Fruit fly (Drosophila melanogaster) whole organism, embryonic: ENCODE measurements around the gene CG13965.

Experiments
- Abd-B ChIP-seq: fragments of 200-800 bp; sonication (Bioruptor generic); optimal IDR thresholded peaks from 2 replicates; lab custom pipeline; 2018; ENCODE audit warnings: missing biosample characterization, mild to moderate bottlenecking, missing genetic modification characterization, moderate library complexity
- Asciz ChIP-seq: fragments of 200-800 bp; sonication (Bioruptor generic); optimal IDR thresholded peaks from 2 replicates; lab custom pipeline; 2017; ENCODE audit warnings: missing biosample characterization, mild to moderate bottlenecking, missing genetic modification characterization, missing genetic modification reagents
- Bteb2 ChIP-seq: fragments of 200-800 bp; sonication (Bioruptor generic); optimal IDR thresholded peaks from 2 replicates; lab custom pipeline; 2016; ENCODE audit warnings: missing biosample characterization, missing genetic modification characterization
- CG10274 ChIP-seq: fragments of 200-800 bp; sonication (Bioruptor generic); optimal IDR thresholded peaks from 3 replicates; lab custom pipeline; 2017; ENCODE audit warnings: missing biosample characterization, mild to moderate bottlenecking, missing genetic modification characterization
- CG10979 ChIP-seq: fragments of 200-800 bp; sonication (Bioruptor generic); optimal IDR thresholded peaks from 2 replicates; lab custom pipeline; 2018; ENCODE audit warnings: missing biosample characterization, mild to moderate bottlenecking, missing genetic modification characterization, moderate library complexity
- CG12299 ChIP-seq: fragments of 200-800 bp; sonication (Bioruptor generic); optimal IDR thresholded peaks from 2 replicates; lab custom pipeline; 2018; ENCODE audit warnings: missing biosample characterization, mild to moderate bottlenecking, missing genetic modification characterization
- CG12769 ChIP-seq: fragments of 200-800 bp; sonication (Bioruptor generic); optimal IDR thresholded peaks from 2 replicates; lab custom pipeline; 2019; ENCODE audit warnings: missing biosample characterization, mild to moderate bottlenecking, missing genetic modification characterization, moderate library complexity
- CG13287 ChIP-seq: fragments of 200-800 bp; sonication (Bioruptor generic); IDR thresholded peaks from 2 replicates; pipeline ENCODE4 v1.3.6; 2022; ENCODE audit warnings: missing biosample characterization, missing genetic modification characterization; ENCODE audit not compliant: partially characterized antibody
- CG13624 ChIP-seq: fragments of 200-800 bp; sonication (Bioruptor generic); optimal IDR thresholded peaks from 2 replicates; lab custom pipeline; 2016; ENCODE audit warnings: missing biosample characterization, missing genetic modification characterization
- CG15073 ChIP-seq: fragments of 200-800 bp; sonication (Bioruptor generic); optimal IDR thresholded peaks from 2 replicates; lab custom pipeline; 2016; ENCODE audit warnings: missing biosample characterization, missing genetic modification characterization
- CG1529 ChIP-seq: fragments of 200-800 bp; sonication (Bioruptor generic); optimal IDR thresholded peaks from 3 replicates; lab custom pipeline; 2018; ENCODE audit warnings: missing biosample characterization, missing genetic modification characterization
- CG15601 ChIP-seq: fragments of 200-800 bp; sonication (Bioruptor generic); optimal IDR thresholded peaks from 3 replicates; lab custom pipeline; 2019; ENCODE audit warnings: missing biosample characterization, mild to moderate bottlenecking, missing genetic modification characterization, moderate library complexity
- CG1603 ChIP-seq: fragments of 200-800 bp; sonication (Bioruptor generic); optimal IDR thresholded peaks from 2 replicates; lab custom pipeline; 2019; ENCODE audit warnings: missing biosample characterization, mild to moderate bottlenecking, missing genetic modification characterization, moderate library complexity
- CG16863 ChIP-seq: fragments of 200-800 bp; sonication (Bioruptor generic); optimal IDR thresholded peaks from 3 replicates; lab custom pipeline; 2016; ENCODE audit warnings: missing biosample characterization, missing genetic modification characterization
- CG17328 ChIP-seq: fragments of 200-800 bp; sonication (Bioruptor generic); IDR thresholded peaks from 2 replicates; pipeline ENCODE4 v1.3.6; 2022; ENCODE audit warnings: missing biosample characterization, missing genetic modification characterization
- CG18599 ChIP-seq: fragments of 200-800 bp; sonication (Bioruptor generic); optimal IDR thresholded peaks from 3 replicates; lab custom pipeline; 2017; ENCODE audit warnings: missing biosample characterization, missing genetic modification characterization, mild to moderate bottlenecking, moderate library complexity, missing genetic modification reagents
- CG2678 ChIP-seq: fragments of 200-800 bp; sonication (Bioruptor generic); optimal IDR thresholded peaks from 3 replicates; lab custom pipeline; 2019; ENCODE audit warnings: missing biosample characterization, mild to moderate bottlenecking, missing genetic modification characterization, moderate library complexity
- CG31224 ChIP-seq: fragments of 200-800 bp; sonication (Bioruptor generic); IDR thresholded peaks from 2 replicates; pipeline ENCODE4 v1.3.6; 2022; ENCODE audit warnings: missing biosample characterization, missing genetic modification characterization
- CG5180 ChIP-seq: fragments of 200-800 bp; sonication (Bioruptor generic); optimal IDR thresholded peaks from 3 replicates; lab custom pipeline; 2017; ENCODE audit warnings: missing biosample characterization, missing genetic modification characterization, mild to moderate bottlenecking, moderate library complexity, missing genetic modification reagents
- CG8359 ChIP-seq: fragments of 200-800 bp; sonication (Bioruptor generic); optimal IDR thresholded peaks from 2 replicates; lab custom pipeline; 2017; ENCODE audit warnings: missing biosample characterization, mild to moderate bottlenecking, missing genetic modification characterization, borderline replicate concordance
- CG9932 ChIP-seq: fragments of 200-800 bp; sonication (Bioruptor generic); IDR thresholded peaks from 2 replicates; pipeline ENCODE4 v1.3.6; 2022; ENCODE audit warnings: missing biosample characterization, missing genetic modification characterization
- HLH4C ChIP-seq: fragments of 200-800 bp; sonication (Bioruptor generic); IDR thresholded peaks from 3 replicates; pipeline ENCODE4 v1.3.6; 2022; ENCODE audit warnings: missing biosample characterization, missing genetic modification characterization; ENCODE audit not compliant: partially characterized antibody
- Max ChIP-seq: fragments of 200-800 bp; sonication (Bioruptor generic); optimal IDR thresholded peaks from 2 replicates; lab custom pipeline; 2016; ENCODE audit warnings: missing biosample characterization, mild to moderate bottlenecking, missing genetic modification characterization
- Mrtf ChIP-seq: fragments of 200-800 bp; sonication (Bioruptor generic); IDR thresholded peaks from 3 replicates; pipeline ENCODE4 v1.3.6; 2022; ENCODE audit warnings: missing biosample characterization, missing genetic modification characterization
- PHDP ChIP-seq: fragments of 200-800 bp; sonication (Bioruptor generic); optimal IDR thresholded peaks from 3 replicates; lab custom pipeline; 2018; ENCODE audit warnings: missing biosample characterization, mild to moderate bottlenecking, missing genetic modification characterization, moderate library complexity
- Ptx1 ChIP-seq: fragments of 200-800 bp; sonication (Bioruptor generic); IDR thresholded peaks from 2 replicates; pipeline ENCODE4 v1.3.6; 2022; ENCODE audit warnings: missing biosample characterization, missing genetic modification characterization
- Sox102F ChIP-seq: fragments of 200-800 bp; sonication (Bioruptor generic); optimal IDR thresholded peaks from 2 replicates; lab custom pipeline; 2018; ENCODE audit warnings: missing biosample characterization, mild to moderate bottlenecking, missing genetic modification characterization, moderate library complexity
- Spps ChIP-seq: fragments of 200-800 bp; sonication (Bioruptor generic); optimal IDR thresholded peaks from 2 replicates; lab custom pipeline; 2018; ENCODE audit warnings: missing biosample characterization, mild to moderate bottlenecking, missing genetic modification characterization
- ase ChIP-seq: fragments of 200-800 bp; sonication (Bioruptor generic); IDR thresholded peaks from 3 replicates; pipeline ENCODE4 v1.3.6; 2022; ENCODE audit warnings: missing biosample characterization, missing genetic modification characterization
- ash1 ChIP-seq: fragments of 200-800 bp; sonication (Bioruptor generic); optimal IDR thresholded peaks from 2 replicates; lab custom pipeline; 2018; ENCODE audit warnings: missing biosample characterization, mild to moderate bottlenecking, missing genetic modification characterization
- bowl ChIP-seq: fragments of 200-800 bp; sonication (Bioruptor generic); IDR thresholded peaks from 2 replicates; pipeline ENCODE4 v1.3.6; 2022; ENCODE audit warnings: missing biosample characterization, missing genetic modification characterization
- chn ChIP-seq: fragments of 200-800 bp; sonication (Bioruptor generic); optimal IDR thresholded peaks from 2 replicates; lab custom pipeline; 2016; ENCODE audit warnings: missing biosample characterization, missing genetic modification characterization
- crol ChIP-seq: fragments of 200-800 bp; sonication (Bioruptor generic); IDR thresholded peaks from 2 replicates; pipeline ENCODE4 v1.3.6; 2022; ENCODE audit warnings: missing biosample characterization, missing genetic modification characterization
- dmrt11E ChIP-seq: fragments of 200-800 bp; sonication (Bioruptor generic); optimal IDR thresholded peaks from 3 replicates; lab custom pipeline; 2018; ENCODE audit warnings: missing biosample characterization, mild to moderate bottlenecking, missing genetic modification characterization, moderate library complexity
- dmrt99B ChIP-seq: fragments of 200-800 bp; sonication (Bioruptor generic); optimal IDR thresholded peaks from 2 replicates; lab custom pipeline; 2018; ENCODE audit warnings: missing biosample characterization, mild to moderate bottlenecking, missing genetic modification characterization, moderate library complexity
- dysf ChIP-seq: fragments of 200-800 bp; sonication (Bioruptor generic); IDR thresholded peaks from 3 replicates; pipeline ENCODE4 v1.3.6; 2022; ENCODE audit warnings: missing biosample characterization, missing genetic modification characterization
- lab ChIP-seq: fragments of 200-800 bp; sonication (Bioruptor generic); optimal IDR thresholded peaks from 3 replicates; lab custom pipeline; 2017; ENCODE audit warnings: missing biosample characterization, missing genetic modification characterization, mild to moderate bottlenecking, moderate library complexity, missing genetic modification reagents
- oc ChIP-seq: fragments of 200-800 bp; sonication (Bioruptor generic); optimal IDR thresholded peaks from 2 replicates; lab custom pipeline; 2018; ENCODE audit warnings: missing biosample characterization, mild to moderate bottlenecking, missing genetic modification characterization, moderate library complexity
- p53 ChIP-seq: fragments of 200-800 bp; sonication (Bioruptor generic); optimal IDR thresholded peaks from 2 replicates; lab custom pipeline; 2016; ENCODE audit warnings: missing biosample characterization, missing genetic modification characterization
- pnt ChIP-seq: fragments of 200-800 bp; sonication (Bioruptor generic); optimal IDR thresholded peaks from 3 replicates; lab custom pipeline; 2016; ENCODE audit warnings: missing biosample characterization, missing genetic modification characterization
- pros ChIP-seq: fragments of 200-800 bp; sonication (Bioruptor generic); optimal IDR thresholded peaks from 3 replicates; lab custom pipeline; 2019; ENCODE audit warnings: missing biosample characterization, mild to moderate bottlenecking, missing genetic modification characterization, moderate library complexity
- salm ChIP-seq: fragments of 200-800 bp; sonication (Bioruptor generic); optimal IDR thresholded peaks from 2 replicates; lab custom pipeline; 2018; ENCODE audit warnings: missing biosample characterization, mild to moderate bottlenecking, missing genetic modification characterization
- sug ChIP-seq: fragments of 200-800 bp; optimal IDR thresholded peaks from 2 replicates; lab custom pipeline; 2019; ENCODE audit warnings: missing biosample characterization, mild to moderate bottlenecking, missing genetic modification characterization, moderate library complexity
- tgo ChIP-seq: fragments of 200-800 bp; sonication (Bioruptor generic); IDR thresholded peaks from 3 replicates; pipeline ENCODE4 v1.3.6; 2022; ENCODE audit warnings: missing biosample characterization, missing genetic modification characterization
- tio ChIP-seq: fragments of 200-800 bp; sonication (Bioruptor generic); optimal IDR thresholded peaks from 2 replicates; lab custom pipeline; 2017; ENCODE audit warnings: missing biosample characterization, missing genetic modification characterization, inconsistent platforms
- zen2 ChIP-seq: fragments of 200-800 bp; sonication (Bioruptor generic); IDR thresholded peaks from 3 replicates; pipeline ENCODE4 v1.3.6; 2022; ENCODE audit warnings: missing biosample characterization, missing genetic modification characterization; ENCODE audit not compliant: partially characterized antibody

Gene CG13965

dm6 chr2L:19962252-19962729 is at the start of gene CG13965, which contains the start of gene CG16772:
TSS of gene CG13965 (minus strand) at chr2L:19962352.
TSS of gene CG16772 (plus strand) at chr2L:19962679.
- TF ChIP-seq dysf (GFP tag; lab: Robert Waterston, UW) = 0 out of 3 replicates have a peak, but pooled peaks have one; percentile 15
- no peak for TF ChIP-seq CG15073

dm6 chr2L:20005064-20005463 is 42.9 kb upstream of the CG13965 start:
- TF ChIP-seq chn (no peak), CG8359 (GFP tag; lab: Kevin White, UChicago) (peak; percentile 3), CG12769 (tag; lab: Kevin White, UChicago) (peak; percentile 29), ase (GFP tag; lab: Robert Waterston, UW) (no peak), pros (peak; percentile 13), dysf (GFP tag; lab: Robert Waterston, UW) (no peak), CG13624 (GFP tag; lab: Kevin White, UChicago) (no peak), CG12299 (tag; lab: Kevin White, UChicago) (no peak), Spps (tag; lab: Kevin White, UChicago) (no peak), PHDP (tag; lab: Kevin White, UChicago) (peak; percentile 15), zen2 (GFP tag; lab: Robert Waterston, UW) (no peak), pnt (GFP tag; lab: Kevin White, UChicago) (no peak), CG15601 (tag; lab: Kevin White, UChicago) (peak; percentile 19), p53 (GFP tag; lab: Kevin White, UChicago) (no peak), Max (GFP tag; lab: Kevin White, UChicago) (no peak), dmrt11E (no peak), CG1603 (tag; lab: Kevin White, UChicago) (no peak), salm (tag; lab: Kevin White, UChicago) (no peak), bowl (GFP tag; lab: Robert Waterston, UW) (no peak), CG10274 (GFP tag; lab: Kevin White, UChicago) (no peak), CG13287 (GFP tag; lab: Robert Waterston, UW) (no peak), Ptx1 (GFP tag; lab: Robert Waterston, UW) (no peak), CG5180 (GFP tag; lab: Kevin White, UChicago) (peak; percentile 45), ash1 (no peak), Mrtf (GFP tag; lab: Robert Waterston, UW) (no peak), Abd-B (GFP tag; lab: Kevin White, UChicago) (peak; percentile 69), CG18599 (GFP tag; lab: Kevin White, UChicago) (no peak), sug (tag; lab: Kevin White, UChicago) (no peak), CG1529 (GFP tag; lab: Kevin White, UChicago) (no peak), oc (tag; lab: Kevin White, UChicago) (peak; percentile 82), Asciz (peak; percentile 1), CG31224 (GFP tag; lab: Robert Waterston, UW) (no peak), HLH4C (no peak), crol (GFP tag; lab: Robert Waterston, UW) (peak; percentile 77; the same call in 1 of the 2 replicates), CG17328 (GFP tag; lab: Robert Waterston, UW) (no peak), dmrt99B (tag; lab: Kevin White, UChicago) (peak; percentile 17), CG2678 (peak; percentile 36), Bteb2 (GFP tag; lab: Kevin White, UChicago) (no peak), tio (GFP tag; lab: Kevin White, UChicago) (no peak), lab (peak; percentile 47), CG16863 (GFP tag; lab: Kevin White, UChicago) (no peak), tgo (GFP tag; lab: Robert Waterston, UW) (no peak), CG10979 (tag; lab: Kevin White, UChicago) (no peak), Sox102F (no peak), CG9932 (GFP tag; lab: Robert Waterston, UW) (no peak)
